Worm (Caenorhabditis elegans) whole organism, late embryonic: Measurements from ENCODE around the gene clec-206.

Source experiments
- C38D4.7 ChIP-seq: fragments of 200-800 bp; sonication (Bioruptor generic); optimal IDR thresholded peaks from 2 replicates; lab custom pipeline; 2018; ENCODE audit warnings: mild to moderate bottlenecking, missing genetic modification characterization, moderate library complexity, missing compliant biosample characterization
- F13H6.1 ChIP-seq: sonication (generic microtip); optimal IDR thresholded peaks from 2 replicates; lab custom pipeline; 2016; ENCODE audit warnings: missing genetic modification characterization, missing compliant biosample characterization
- K02D7.2 ChIP-seq: sonication (generic microtip); optimal IDR thresholded peaks from 2 replicates; lab custom pipeline; 2017; ENCODE audit warnings: mild to moderate bottlenecking, missing genetic modification characterization, missing compliant biosample characterization
- T23F11.4 ChIP-seq: fragments of 200-800 bp; sonication (Bioruptor generic); optimal IDR thresholded peaks from 2 replicates; lab custom pipeline; 2018; ENCODE audit warnings: mild to moderate bottlenecking, missing genetic modification characterization, missing compliant biosample characterization
- ceh-22 ChIP-seq: sonication (generic microtip); optimal IDR thresholded peaks from 2 replicates; lab custom pipeline; 2017; ENCODE audit warnings: missing biosample characterization, missing genetic modification characterization
- ceh-31 ChIP-seq: sonication (generic microtip); optimal IDR thresholded peaks from 2 replicates; lab custom pipeline; 2016; ENCODE audit warnings: missing genetic modification characterization, missing compliant biosample characterization
- ceh-34 ChIP-seq: sonication (generic microtip); optimal IDR thresholded peaks from 2 replicates; lab custom pipeline; 2016; ENCODE audit warnings: mild to moderate bottlenecking, missing genetic modification characterization, missing compliant biosample characterization
- ceh-45 ChIP-seq: fragments of 200-800 bp; sonication (Bioruptor generic); IDR thresholded peaks from 2 replicates; pipeline ENCODE4 v1.3.6; 2022; ENCODE audit warnings: missing genetic modification reagents, missing genetic modification characterization, missing compliant biosample characterization
- ceh-6 ChIP-seq: fragments of 200-800 bp; sonication (Bioruptor generic); optimal IDR thresholded peaks from 2 replicates; lab custom pipeline; 2018; ENCODE audit warnings: mild to moderate bottlenecking, missing genetic modification characterization, missing compliant biosample characterization
- ceh-9 ChIP-seq: sonication (generic microtip); optimal IDR thresholded peaks from 2 replicates; lab custom pipeline; 2016; ENCODE audit warnings: mild to moderate bottlenecking, missing genetic modification characterization, inconsistent platforms, missing compliant biosample characterization
- che-1 ChIP-seq: sonication (generic microtip); optimal IDR thresholded peaks from 2 replicates; lab custom pipeline; 2016; ENCODE audit warnings: mild to moderate bottlenecking, missing genetic modification characterization, missing compliant biosample characterization
- dve-1 ChIP-seq: sonication (generic microtip); optimal IDR thresholded peaks from 2 replicates; lab custom pipeline; 2017; ENCODE audit warnings: antibody characterized with exemption, mild to moderate bottlenecking, missing genetic modification characterization, missing compliant biosample characterization
- elt-2 ChIP-seq: sonication (generic microtip); optimal IDR thresholded peaks from 2 replicates; lab custom pipeline; 2016; ENCODE audit warnings: missing genetic modification reagents, missing genetic modification characterization, missing compliant biosample characterization
- elt-4 ChIP-seq: sonication (generic microtip); optimal IDR thresholded peaks from 2 replicates; lab custom pipeline; 2016; ENCODE audit warnings: missing genetic modification characterization, missing compliant biosample characterization
- eyg-1 ChIP-seq: sonication (generic microtip); optimal IDR thresholded peaks from 2 replicates; lab custom pipeline; 2016; ENCODE audit warnings: missing genotype, missing genetic modification characterization, missing compliant biosample characterization
- fax-1 ChIP-seq: sonication (generic microtip); optimal IDR thresholded peaks from 2 replicates; lab custom pipeline; 2016; ENCODE audit warnings: missing genotype, missing genetic modification characterization, missing compliant biosample characterization
- fkh-6 ChIP-seq: sonication (generic microtip); optimal IDR thresholded peaks from 2 replicates; lab custom pipeline; 2016; ENCODE audit warnings: missing genetic modification characterization, missing compliant biosample characterization
- gmeb-2 ChIP-seq: sonication (generic microtip); optimal IDR thresholded peaks from 2 replicates; lab custom pipeline; 2016; ENCODE audit warnings: missing genetic modification characterization, inconsistent platforms, missing compliant biosample characterization
- hlh-13 ChIP-seq: fragments of 200-800 bp; sonication (Bioruptor generic); optimal IDR thresholded peaks from 2 replicates; lab custom pipeline; 2018; ENCODE audit warnings: mild to moderate bottlenecking, missing genetic modification characterization, missing compliant biosample characterization
- hlh-15 ChIP-seq: sonication (generic microtip); optimal IDR thresholded peaks from 2 replicates; lab custom pipeline; 2016; ENCODE audit warnings: missing genetic modification characterization, missing compliant biosample characterization
- hlh-6 ChIP-seq: sonication (generic microtip); optimal IDR thresholded peaks from 2 replicates; lab custom pipeline; 2016; ENCODE audit warnings: missing genotype, missing genetic modification characterization, missing compliant biosample characterization
- lim-6 ChIP-seq: sonication (generic microtip); optimal IDR thresholded peaks from 2 replicates; lab custom pipeline; 2016; ENCODE audit warnings: missing genetic modification characterization, missing compliant biosample characterization
- mec-3 ChIP-seq: sonication (generic microtip); optimal IDR thresholded peaks from 2 replicates; lab custom pipeline; 2016; ENCODE audit warnings: borderline replicate concordance, missing genetic modification characterization, missing compliant biosample characterization
- nfya-1 ChIP-seq: sonication (generic microtip); optimal IDR thresholded peaks from 2 replicates; lab custom pipeline; 2017; ENCODE audit warnings: missing genetic modification characterization, mild to moderate bottlenecking, missing compliant biosample characterization, antibody characterized with exemption, moderate library complexity
- nhr-11 ChIP-seq: fragments of 150-350 bp; optimal IDR thresholded peaks from 2 replicates; lab custom pipeline; 2014; ENCODE audit warnings: missing biosample characterization, missing genetic modification characterization
- npax-4 ChIP-seq: sonication (generic microtip); optimal IDR thresholded peaks from 2 replicates; lab custom pipeline; 2016; ENCODE audit warnings: missing genetic modification characterization, missing compliant biosample characterization
- pag-3 ChIP-seq: sonication (generic microtip); optimal IDR thresholded peaks from 2 replicates; lab custom pipeline; 2016; ENCODE audit warnings: missing compliant biosample characterization, missing genetic modification characterization, borderline replicate concordance
- pat-9 ChIP-seq: fragments of 200-800 bp; sonication (Bioruptor generic); optimal IDR thresholded peaks from 2 replicates; lab custom pipeline; 2018; ENCODE audit warnings: mild to moderate bottlenecking, missing genetic modification characterization, moderate library complexity, missing compliant biosample characterization
- syd-9 ChIP-seq: sonication (generic microtip); optimal IDR thresholded peaks from 2 replicates; lab custom pipeline; 2016; ENCODE audit warnings: mild to moderate bottlenecking, missing genetic modification characterization, moderate library complexity, missing compliant biosample characterization
- ttx-3 ChIP-seq: sonication (generic microtip); optimal IDR thresholded peaks from 2 replicates; lab custom pipeline; 2016; ENCODE audit warnings: missing genetic modification reagents, missing genetic modification characterization, missing compliant biosample characterization
- unc-42 ChIP-seq: sonication (generic microtip); optimal IDR thresholded peaks from 2 replicates; lab custom pipeline; 2016; ENCODE audit warnings: missing genotype, missing genetic modification characterization, missing compliant biosample characterization
- unc-55 ChIP-seq: sonication (generic microtip); optimal IDR thresholded peaks from 2 replicates; lab custom pipeline; 2017; ENCODE audit warnings: missing biosample characterization, missing genetic modification reagents, missing genetic modification characterization
- unc-86 ChIP-seq: sonication (generic microtip); optimal IDR thresholded peaks from 2 replicates; lab custom pipeline; 2016; ENCODE audit warnings: missing genetic modification characterization, missing compliant biosample characterization
- ztf-16 ChIP-seq: sonication (generic microtip); optimal IDR thresholded peaks from 2 replicates; lab custom pipeline; 2017; ENCODE audit warnings: missing genetic modification characterization, missing compliant biosample characterization

Gene clec-206

ce11 chrV:1975049-1975448 is 29.1 kb downstream of the clec-206 start, which contains the start of gene fbxa-201:
TSS of gene fbxa-201 (plus strand) at chrV:1975349.
- no peak for TF ChIP-seq hlh-13 (GFP tag; lab: Kevin White, UChicago)
- TF ChIP-seq pat-9 (tag; lab: Kevin White, UChicago): no peak

- TF ChIP-seq ceh-34: no peak
- no peak for TF ChIP-seq nfya-1
- TF ChIP-seq T23F11.4 (GFP tag; lab: Kevin White, UChicago): no peak
- TF ChIP-seq ceh-31 (tag; lab: Kevin White, UChicago): no peak
- no peak for TF ChIP-seq ttx-3 (tag; lab: Kevin White, UChicago)
- no peak for TF ChIP-seq F13H6.1 (tag; lab: Kevin White, UChicago)
- no peak for TF ChIP-seq elt-2 (tag; lab: Kevin White, UChicago)
- no peak for TF ChIP-seq ztf-16 (tag; lab: Kevin White, UChicago)
- TF ChIP-seq unc-86 (tag; lab: Kevin White, UChicago): no peak
- TF ChIP-seq nhr-11: no peak
- TF ChIP-seq gmeb-2 (tag; lab: Kevin White, UChicago): no peak
- TF ChIP-seq ceh-9 (tag; lab: Kevin White, UChicago): no peak
- TF ChIP-seq pag-3 (tag; lab: Kevin White, UChicago): no peak
- TF ChIP-seq hlh-6 (tag; lab: Kevin White, UChicago): no peak
- TF ChIP-seq npax-4: no peak
- TF ChIP-seq unc-42 (tag; lab: Kevin White, UChicago): no peak
- TF ChIP-seq dve-1 (tag; lab: Kevin White, UChicago): no peak
- no peak for TF ChIP-seq hlh-15 (tag; lab: Kevin White, UChicago)
Measured at ce11 chrV:1969690-1970089, 34.4 kb downstream of the clec-206 start.

- TF ChIP-seq mec-3: no peak
- TF ChIP-seq C38D4.7 (GFP tag; lab: Kevin White, UChicago): no peak
- no peak for TF ChIP-seq hlh-13 (GFP tag; lab: Kevin White, UChicago)
- TF ChIP-seq hlh-15 (tag; lab: Kevin White, UChicago): no peak
- no peak for TF ChIP-seq fax-1 (tag; lab: Kevin White, UChicago)
- TF ChIP-seq eyg-1 (tag; lab: Kevin White, UChicago): no peak
- no peak for TF ChIP-seq dve-1 (tag; lab: Kevin White, UChicago)
- TF ChIP-seq K02D7.2 (tag; lab: Kevin White, UChicago): no peak
- TF ChIP-seq unc-55 (GFP tag; lab: Kevin White, UChicago): no peak
- no peak for TF ChIP-seq che-1 (tag; lab: Kevin White, UChicago)
- no peak for TF ChIP-seq fkh-6 (tag; lab: Kevin White, UChicago)
- TF ChIP-seq ceh-6 (GFP tag; lab: Kevin White, UChicago): no peak
Measured at ce11 chrV:1969228-1969627, 34.9 kb downstream of the clec-206 start, which contains the start of gene acs-3. TSS of gene acs-3 (plus strand) at chrV:1969528.

ce11 chrV:1968809-1969208 is 35.3 kb downstream of the clec-206 start:
- TF ChIP-seq ceh-45 (no peak), ceh-34 (no peak), F13H6.1 (tag; lab: Kevin White, UChicago) (no peak), lim-6 (tag; lab: Kevin White, UChicago) (no peak), syd-9 (tag; lab: Kevin White, UChicago) (no peak), ceh-22 (tag; lab: Kevin White, UChicago) (no peak), elt-4 (tag; lab: Kevin White, UChicago) (no peak), ztf-16 (tag; lab: Kevin White, UChicago) (no peak)

ce11 chrV:1966962-1967361 is 37.2 kb downstream of the clec-206 start:
- TF ChIP-seq npax-4 (no peak), elt-2 (tag; lab: Kevin White, UChicago) (peak; percentile 9)
- TF ChIP-seq, all 69 proteins: peak for 1
